Fruit fly (Drosophila melanogaster) whole organism, embryonic: ENCODE results near the gene CG6972.

Source experiments
- ATbp ChIP-seq: fragments of 200-800 bp; sonication (Bioruptor generic); optimal IDR thresholded peaks from 2 replicates; lab custom pipeline; 2017; ENCODE audit warnings: missing biosample characterization, mild to moderate bottlenecking, missing genetic modification characterization, missing genetic modification reagents
- Abd-B ChIP-seq: fragments of 200-800 bp; sonication (Bioruptor generic); optimal IDR thresholded peaks from 2 replicates; lab custom pipeline; 2018; ENCODE audit warnings: missing biosample characterization, mild to moderate bottlenecking, missing genetic modification characterization, moderate library complexity
- B-H1 ChIP-seq: fragments of 200-800 bp; sonication (Bioruptor generic); IDR thresholded peaks from 3 replicates; pipeline ENCODE4 v1.3.6; 2022; ENCODE audit warnings: missing biosample characterization, missing genetic modification characterization
- CG10147 ChIP-seq: fragments of 200-800 bp; sonication (Bioruptor generic); optimal IDR thresholded peaks from 2 replicates; lab custom pipeline; 2019; ENCODE audit warnings: missing biosample characterization, mild to moderate bottlenecking, missing genetic modification characterization, moderate library complexity
- CG10274 ChIP-seq: fragments of 200-800 bp; sonication (Bioruptor generic); optimal IDR thresholded peaks from 3 replicates; lab custom pipeline; 2017; ENCODE audit warnings: missing biosample characterization, mild to moderate bottlenecking, missing genetic modification characterization
- CG10543 ChIP-seq: fragments of 200-800 bp; sonication (Bioruptor generic); optimal IDR thresholded peaks from 3 replicates; lab custom pipeline; 2017; ENCODE audit warnings: missing biosample characterization, mild to moderate bottlenecking, missing genetic modification characterization, moderate library complexity
- CG11456 ChIP-seq: fragments of 200-800 bp; sonication (Bioruptor generic); IDR thresholded peaks from 3 replicates; pipeline ENCODE4 v1.3.6; 2022; ENCODE audit warnings: missing biosample characterization, missing genetic modification characterization
- CG12391 ChIP-seq: fragments of 200-800 bp; sonication (Bioruptor generic); optimal IDR thresholded peaks from 3 replicates; lab custom pipeline; 2018; ENCODE audit warnings: missing biosample characterization, mild to moderate bottlenecking, missing genetic modification characterization, moderate library complexity
- CG12659 ChIP-seq: fragments of 200-800 bp; sonication (Bioruptor generic); optimal IDR thresholded peaks from 3 replicates; lab custom pipeline; 2017; ENCODE audit warnings: mild to moderate bottlenecking, missing biosample characterization, missing genetic modification reagents, missing genetic modification characterization
- CG13775 ChIP-seq: fragments of 200-800 bp; sonication (Bioruptor generic); optimal IDR thresholded peaks from 3 replicates; lab custom pipeline; 2017; ENCODE audit warnings: missing biosample characterization, mild to moderate bottlenecking, missing genetic modification characterization
- CG14014 ChIP-seq: fragments of 200-800 bp; sonication (Bioruptor generic); IDR thresholded peaks from 2 replicates; pipeline ENCODE4 v1.3.6; 2022; ENCODE audit warnings: missing biosample characterization, missing genetic modification characterization
- CG14441 ChIP-seq: fragments of 200-800 bp; sonication (Bioruptor generic); IDR thresholded peaks from 2 replicates; pipeline ENCODE4 v1.3.6; 2022; ENCODE audit warnings: missing biosample characterization, missing genetic modification characterization
- CG1529 ChIP-seq: fragments of 200-800 bp; sonication (Bioruptor generic); optimal IDR thresholded peaks from 3 replicates; lab custom pipeline; 2018; ENCODE audit warnings: missing biosample characterization, missing genetic modification characterization
- CG15479 ChIP-seq: fragments of 200-800 bp; sonication (Bioruptor generic); optimal IDR thresholded peaks from 3 replicates; lab custom pipeline; 2019; ENCODE audit warnings: missing biosample characterization, mild to moderate bottlenecking, missing genetic modification characterization, moderate library complexity
- CG30431 ChIP-seq: fragments of 200-800 bp; sonication (Bioruptor generic); optimal IDR thresholded peaks from 2 replicates; lab custom pipeline; 2017; ENCODE audit warnings: missing biosample characterization, missing genetic modification characterization
- CG3163 ChIP-seq: fragments of 200-800 bp; sonication (Bioruptor generic); optimal IDR thresholded peaks from 3 replicates; lab custom pipeline; 2016; ENCODE audit warnings: missing biosample characterization, missing genetic modification characterization
- CG3838 ChIP-seq: fragments of 200-800 bp; sonication (Bioruptor generic); optimal IDR thresholded peaks from 3 replicates; lab custom pipeline; 2016; ENCODE audit warnings: missing biosample characterization, missing genetic modification characterization
- CG4328 ChIP-seq: fragments of 200-800 bp; sonication (Bioruptor generic); optimal IDR thresholded peaks from 3 replicates; lab custom pipeline; 2017; ENCODE audit warnings: missing biosample characterization, missing genetic modification reagents, missing genetic modification characterization
- CG4854 ChIP-seq: fragments of 200-800 bp; sonication (Bioruptor generic); optimal IDR thresholded peaks from 2 replicates; lab custom pipeline; 2016; ENCODE audit warnings: missing biosample characterization, missing genetic modification characterization, inconsistent platforms
- CG7839 ChIP-seq: fragments of 200-800 bp; sonication (Bioruptor generic); optimal IDR thresholded peaks from 3 replicates; lab custom pipeline; 2018; ENCODE audit warnings: missing biosample characterization, mild to moderate bottlenecking, missing genetic modification characterization, moderate library complexity
- CG7928 ChIP-seq: fragments of 200-800 bp; sonication (Bioruptor generic); optimal IDR thresholded peaks from 2 replicates; lab custom pipeline; 2017; ENCODE audit warnings: missing biosample characterization, mild to moderate bottlenecking, missing genetic modification characterization
- CG8944 ChIP-seq: fragments of 200-800 bp; sonication (Bioruptor generic); optimal IDR thresholded peaks from 3 replicates; lab custom pipeline; 2016; ENCODE audit warnings: missing biosample characterization, missing genetic modification characterization
- Camta ChIP-seq: fragments of 200-800 bp; sonication (Bioruptor generic); optimal IDR thresholded peaks from 2 replicates; lab custom pipeline; 2016; ENCODE audit warnings: missing biosample characterization, missing genetic modification characterization
- Chrac-16 ChIP-seq: fragments of 200-800 bp; sonication (Bioruptor generic); optimal IDR thresholded peaks from 3 replicates; lab custom pipeline; 2016; ENCODE audit warnings: missing biosample characterization, missing genetic modification characterization
- CkIIα-i1 ChIP-seq: fragments of 200-800 bp; sonication (Bioruptor generic); IDR thresholded peaks from 2 replicates; pipeline ENCODE4 v1.3.6; 2022; ENCODE audit warnings: missing biosample characterization, missing genetic modification characterization
- Dp ChIP-seq: fragments of 200-800 bp; sonication (Bioruptor generic); optimal IDR thresholded peaks from 2 replicates; lab custom pipeline; 2018; ENCODE audit warnings: missing biosample characterization, mild to moderate bottlenecking, missing genetic modification characterization, moderate library complexity
- H15 ChIP-seq: fragments of 200-800 bp; sonication (Bioruptor generic); IDR thresholded peaks from 3 replicates; pipeline ENCODE4 v1.3.6; 2022; ENCODE audit warnings: missing biosample characterization, missing genetic modification characterization
- HmgD ChIP-seq: fragments of 200-800 bp; sonication (Bioruptor generic); optimal IDR thresholded peaks from 3 replicates; lab custom pipeline; 2016; ENCODE audit warnings: missing biosample characterization, missing genetic modification characterization
- Kr ChIP-seq: fragments of 200-800 bp; sonication (Bioruptor generic); optimal IDR thresholded peaks from 2 replicates; lab custom pipeline; 2017; ENCODE audit warnings: missing biosample characterization, mild to moderate bottlenecking, missing genetic modification characterization
- Med ChIP-seq: fragments of 200-800 bp; sonication (Bioruptor generic); peaks from one replicate; lab custom pipeline; 2016; ENCODE audit warnings: missing biosample characterization, missing genetic modification characterization, mild to moderate bottlenecking, inconsistent platforms, moderate library complexity
- Nf-YC ChIP-seq: fragments of 200-800 bp; optimal IDR thresholded peaks from 3 replicates; lab custom pipeline; 2019; ENCODE audit warnings: missing biosample characterization, mild to moderate bottlenecking, missing genetic modification characterization, moderate library complexity
- Xrp1 ChIP-seq: fragments of 200-800 bp; sonication (Bioruptor generic); IDR thresholded peaks from 2 replicates; pipeline ENCODE4 v1.3.6; 2022; ENCODE audit warnings: missing biosample characterization, missing genetic modification characterization
- amos ChIP-seq: fragments of 200-800 bp; sonication (Bioruptor generic); IDR thresholded peaks from 2 replicates; pipeline ENCODE4 v1.3.6; 2022; ENCODE audit warnings: missing biosample characterization, missing genetic modification characterization; ENCODE audit not compliant: partially characterized antibody
- aop ChIP-seq: fragments of 200-800 bp; sonication (Bioruptor generic); IDR thresholded peaks from 2 replicates; pipeline ENCODE4 v1.3.6; 2022; ENCODE audit warnings: missing biosample characterization, missing genetic modification characterization
- br ChIP-seq: fragments of >200 bp; optimal IDR thresholded peaks from 2 replicates; lab custom pipeline; 2017
- bsh ChIP-seq, 2 experiments: fragments of 200-800 bp; sonication (Bioruptor generic); optimal IDR thresholded peaks; 2 replicates each; lab custom pipeline; 2017 to 2018; ENCODE audit warnings: mild to moderate bottlenecking in 2 of 2, missing biosample characterization in 2 of 2, missing genetic modification characterization in 2 of 2, moderate library complexity in 1 of 2
- btn ChIP-seq: fragments of 200-800 bp; sonication (Bioruptor generic); optimal IDR thresholded peaks from 2 replicates; lab custom pipeline; 2016; ENCODE audit warnings: missing biosample characterization, missing genetic modification characterization
- croc ChIP-seq: fragments of 200-800 bp; sonication (Bioruptor generic); conservative IDR thresholded peaks from 3 replicates; pipeline ENCODE4 v1.3.6; 2022; ENCODE audit warnings: missing biosample characterization, missing genetic modification characterization
- fd96Cb ChIP-seq: fragments of 200-800 bp; sonication (Bioruptor generic); optimal IDR thresholded peaks from 2 replicates; lab custom pipeline; 2018; ENCODE audit warnings: missing biosample characterization, mild to moderate bottlenecking, missing genetic modification characterization, moderate library complexity
- inv ChIP-seq: fragments of 200-800 bp; sonication (Bioruptor generic); IDR thresholded peaks from 2 replicates; pipeline ENCODE4 v1.3.6; 2022; ENCODE audit warnings: missing biosample characterization, missing genetic modification characterization; ENCODE audit not compliant: partially characterized antibody
- jumu ChIP-seq: fragments of 200-800 bp; sonication (Bioruptor generic); optimal IDR thresholded peaks from 3 replicates; lab custom pipeline; 2016; ENCODE audit warnings: missing biosample characterization, missing genetic modification characterization
- lov ChIP-seq, 2 experiments: fragments of 200-800 bp in 1 of 2; fragments of >200 bp in 1 of 2; sonication (Bioruptor generic) in 1 of 2; IDR thresholded peaks in 1 of 2; optimal IDR thresholded peaks in 1 of 2; 2 replicates in 1 of 2; 3 replicates in 1 of 2; pipeline versions ENCODE4 v1.3.6 to Lab custom; 2017 to 2022; ENCODE audit warnings: missing biosample characterization in 1 of 2, missing genetic modification characterization in 1 of 2
- maf-S ChIP-seq: fragments of 200-800 bp; sonication (Bioruptor generic); optimal IDR thresholded peaks from 2 replicates; lab custom pipeline; 2016; ENCODE audit warnings: missing biosample characterization, missing genetic modification characterization
- pum ChIP-seq: fragments of 200-800 bp; sonication (Bioruptor generic); optimal IDR thresholded peaks from 2 replicates; lab custom pipeline; 2016; ENCODE audit warnings: missing biosample characterization, missing genetic modification characterization
- scrt ChIP-seq: fragments of 200-800 bp; sonication (Bioruptor generic); optimal IDR thresholded peaks from 2 replicates; lab custom pipeline; 2018; ENCODE audit warnings: missing biosample characterization, mild to moderate bottlenecking, missing genetic modification characterization, moderate library complexity
- sisA ChIP-seq: fragments of 200-800 bp; sonication (Bioruptor generic); IDR thresholded peaks from 2 replicates; pipeline ENCODE4 v1.3.6; 2022; ENCODE audit warnings: missing biosample characterization, missing genetic modification characterization
- slou ChIP-seq: fragments of 200-800 bp; sonication (Bioruptor generic); optimal IDR thresholded peaks from 3 replicates; lab custom pipeline; 2016; ENCODE audit warnings: missing biosample characterization, missing genetic modification characterization
- sob ChIP-seq: fragments of 200-800 bp; sonication (Bioruptor generic); IDR thresholded peaks from 2 replicates; pipeline ENCODE4 v1.3.6; 2022; ENCODE audit warnings: missing biosample characterization, missing genetic modification characterization
- ssp ChIP-seq: fragments of 200-800 bp; sonication (Bioruptor generic); IDR thresholded peaks from 2 replicates; pipeline ENCODE4 v1.3.6; 2022; ENCODE audit warnings: missing biosample characterization, missing genetic modification characterization
- tup ChIP-seq: fragments of 200-800 bp; sonication (Bioruptor generic); optimal IDR thresholded peaks from 2 replicates; lab custom pipeline; 2016; ENCODE audit warnings: missing biosample characterization, mild to moderate bottlenecking, missing genetic modification characterization, moderate library complexity

Gene CG6972

dm6 chr3R:22726771-22727455 lies 25.1 kb downstream of the CG6972 start, which contains the start of gene CG45049 (continued):
- TF ChIP-seq CG14441 (GFP tag; lab: Robert Waterston, UW), result no peak
- TF ChIP-seq CG1529 (GFP tag; lab: Kevin White, UChicago), result no peak
- no peak for TF ChIP-seq CG11456 (GFP tag; lab: Robert Waterston, UW)
- TF ChIP-seq maf-S (GFP tag; lab: Kevin White, UChicago), result no peak
- TF ChIP-seq fd96Cb (tag; lab: Kevin White, UChicago), result no peak
- TF ChIP-seq tup (GFP tag; lab: Kevin White, UChicago), result no peak
- TF ChIP-seq pum (GFP tag; lab: Kevin White, UChicago), result no peak
- TF ChIP-seq CG7839 (tag; lab: Kevin White, UChicago), result no peak
- no peak for TF ChIP-seq Nf-YC (tag; lab: Kevin White, UChicago)
- no peak for TF ChIP-seq croc (GFP tag; lab: Robert Waterston, UW)
- peak; percentile 96 for TF ChIP-seq amos (GFP tag; lab: Robert Waterston, UW)
- peak; percentile 57 for TF ChIP-seq Med (GFP tag; lab: Kevin White, UChicago)
- TF ChIP-seq H15 (GFP tag; lab: Robert Waterston, UW), result no peak
- peak; percentile 89 for TF ChIP-seq inv (GFP tag; lab: Robert Waterston, UW)
- no peak for TF ChIP-seq CG30431 (GFP tag; lab: Kevin White, UChicago)
- TF ChIP-seq CG15479 (GFP tag; lab: Kevin White, UChicago), result no peak
- TF ChIP-seq CG10543 (GFP tag; lab: Kevin White, UChicago), result peak; percentile 23
- no peak for TF ChIP-seq Camta (GFP tag; lab: Kevin White, UChicago)
- no peak for TF ChIP-seq CG12391 (tag; lab: Kevin White, UChicago)
- TF ChIP-seq btn (GFP tag; lab: Kevin White, UChicago), result no peak
- TF ChIP-seq CG4328 (GFP tag; lab: Kevin White, UChicago), result no peak
- TF ChIP-seq Abd-B (GFP tag; lab: Kevin White, UChicago), result no peak
- TF ChIP-seq Chrac-16, result no peak
- TF ChIP-seq CG10274 (GFP tag; lab: Kevin White, UChicago), result no peak
- no peak for TF ChIP-seq CG13775 (GFP tag; lab: Kevin White, UChicago)
- TF ChIP-seq Dp (GFP tag; lab: Kevin White, UChicago), result no peak
- TF ChIP-seq jumu (GFP tag; lab: Kevin White, UChicago), result no peak
- no peak for TF ChIP-seq bsh (GFP tag; optimal IDR thresholded peaks at IDR 0.05; lab: Kevin White, UChicago)
- TF ChIP-seq CG12659 (GFP tag; lab: Kevin White, UChicago), result no peak
- no peak for TF ChIP-seq CG3163
- no peak for TF ChIP-seq Xrp1 (GFP tag; lab: Robert Waterston, UW)
- no peak for TF ChIP-seq Kr (GFP tag; lab: Kevin White, UChicago)
- no peak for TF ChIP-seq CG10147 (GFP tag; lab: Kevin White, UChicago)
- TF ChIP-seq slou (GFP tag; lab: Kevin White, UChicago), result no peak
- TF ChIP-seq CG3838 (GFP tag; lab: Kevin White, UChicago), result no peak
- no peak for TF ChIP-seq sob
- no peak for TF ChIP-seq scrt
- no peak for TF ChIP-seq ssp (GFP tag; lab: Robert Waterston, UW)
- TF ChIP-seq CG8944, result no peak
- TF ChIP-seq CG14014 (GFP tag; lab: Robert Waterston, UW), result no peak
- TF ChIP-seq HmgD (GFP tag; lab: Kevin White, UChicago), result no peak
- no peak for TF ChIP-seq ATbp (GFP tag; lab: Kevin White, UChicago)
- no peak for TF ChIP-seq CG7928 (GFP tag; lab: Kevin White, UChicago)
- no peak for TF ChIP-seq br (lab: Kevin White, UChicago)
- no peak for TF ChIP-seq lov (optimal IDR thresholded peaks at IDR 0.05; lab: Kevin White, UChicago)
- TF ChIP-seq lov (GFP tag; IDR thresholded peaks at IDR 0.05; lab: Robert Waterston, UW), result no peak
- TF ChIP-seq sisA, result no peak
- TF ChIP-seq CG4854 (GFP tag; lab: Kevin White, UChicago), result no peak
- TF ChIP-seq aop, result no peak
- TF ChIP-seq CkIIα-i1 (GFP tag; lab: Robert Waterston, UW), result no peak
- no peak for TF ChIP-seq B-H1
